Fruit fly (Drosophila melanogaster) whole organism, embryonic: Measurements from ENCODE around the gene fred.

Source experiments
- Ada2b ChIP-seq: fragments of 200-800 bp; sonication (Bioruptor generic); IDR thresholded peaks from 2 replicates; pipeline ENCODE4 v1.3.6; 2022; ENCODE audit warnings: missing biosample characterization, missing genetic modification characterization
- Blimp-1 ChIP-seq: fragments of 200-800 bp; sonication (Bioruptor generic); optimal IDR thresholded peaks from 3 replicates; lab custom pipeline; 2018; ENCODE audit warnings: missing biosample characterization, missing genetic modification characterization, mild to moderate bottlenecking, moderate library complexity, missing genetic modification reagents
- C15 ChIP-seq: fragments of 200-800 bp; sonication (Bioruptor generic); IDR thresholded peaks from 3 replicates; pipeline ENCODE4 v1.3.6; 2022; ENCODE audit warnings: missing biosample characterization, missing genetic modification characterization
- CG10321 ChIP-seq: fragments of 200-800 bp; sonication (Bioruptor generic); IDR thresholded peaks from 2 replicates; pipeline ENCODE4 v1.3.6; 2022; ENCODE audit warnings: missing biosample characterization, missing genetic modification characterization
- CG11504 ChIP-seq: fragments of 200-800 bp; sonication (Bioruptor generic); optimal IDR thresholded peaks from 3 replicates; lab custom pipeline; 2019; ENCODE audit warnings: missing biosample characterization, mild to moderate bottlenecking, missing genetic modification characterization, moderate library complexity
- CG1233 ChIP-seq: fragments of 200-800 bp; sonication (Bioruptor generic); optimal IDR thresholded peaks from 4 replicates; lab custom pipeline; 2018; ENCODE audit warnings: missing biosample characterization, mild to moderate bottlenecking, missing genetic modification characterization
- CG12391 ChIP-seq: fragments of 200-800 bp; sonication (Bioruptor generic); optimal IDR thresholded peaks from 3 replicates; lab custom pipeline; 2018; ENCODE audit warnings: missing biosample characterization, mild to moderate bottlenecking, missing genetic modification characterization, moderate library complexity
- CG14050 ChIP-seq: fragments of 200-800 bp; sonication (Bioruptor generic); IDR thresholded peaks from 3 replicates; pipeline ENCODE4 v1.3.6; 2022; ENCODE audit warnings: missing biosample characterization, missing genetic modification characterization
- CG17361 ChIP-seq: fragments of 200-800 bp; sonication (Bioruptor generic); IDR thresholded peaks from 3 replicates; pipeline ENCODE4 v1.3.6; 2022; ENCODE audit warnings: missing biosample characterization, missing genetic modification characterization
- CG3163 ChIP-seq: fragments of 200-800 bp; sonication (Bioruptor generic); optimal IDR thresholded peaks from 3 replicates; lab custom pipeline; 2016; ENCODE audit warnings: missing biosample characterization, missing genetic modification characterization
- CG33557 ChIP-seq: fragments of 200-800 bp; sonication (Bioruptor generic); optimal IDR thresholded peaks from 2 replicates; lab custom pipeline; 2019; ENCODE audit warnings: missing biosample characterization, mild to moderate bottlenecking, missing genetic modification characterization, moderate library complexity
- CG34376 ChIP-seq: fragments of 200-800 bp; sonication (Bioruptor generic); optimal IDR thresholded peaks from 2 replicates; lab custom pipeline; 2018; ENCODE audit warnings: missing biosample characterization, mild to moderate bottlenecking, missing genetic modification characterization
- CG3726 ChIP-seq: fragments of 200-800 bp; sonication (Bioruptor generic); IDR thresholded peaks from 3 replicates; pipeline ENCODE4, ENCODE4 v1.3.6; 2022; ENCODE audit warnings: missing biosample characterization, missing genetic modification characterization
- CG4424 ChIP-seq: fragments of 200-800 bp; sonication (Bioruptor generic); optimal IDR thresholded peaks from 3 replicates; lab custom pipeline; 2016; ENCODE audit warnings: missing biosample characterization, missing genetic modification characterization
- CG5180 ChIP-seq: fragments of 200-800 bp; sonication (Bioruptor generic); optimal IDR thresholded peaks from 3 replicates; lab custom pipeline; 2017; ENCODE audit warnings: missing biosample characterization, missing genetic modification characterization, mild to moderate bottlenecking, moderate library complexity, missing genetic modification reagents
- CG7839 ChIP-seq: fragments of 200-800 bp; sonication (Bioruptor generic); optimal IDR thresholded peaks from 3 replicates; lab custom pipeline; 2018; ENCODE audit warnings: missing biosample characterization, mild to moderate bottlenecking, missing genetic modification characterization, moderate library complexity
- CG8359 ChIP-seq: fragments of 200-800 bp; sonication (Bioruptor generic); optimal IDR thresholded peaks from 2 replicates; lab custom pipeline; 2017; ENCODE audit warnings: missing biosample characterization, mild to moderate bottlenecking, missing genetic modification characterization, borderline replicate concordance
- Deaf1 ChIP-seq: fragments of 200-800 bp; optimal IDR thresholded peaks from 3 replicates; lab custom pipeline; 2019; ENCODE audit warnings: missing biosample characterization, mild to moderate bottlenecking, missing genetic modification characterization, moderate library complexity
- Dll ChIP-seq: fragments of 200-800 bp; sonication (Bioruptor generic); IDR thresholded peaks from 4 replicates; pipeline ENCODE4 v1.3.6; 2022; ENCODE audit warnings: missing biosample characterization, missing genetic modification characterization; ENCODE audit not compliant: partially characterized antibody
- HLH54F ChIP-seq: fragments of 200-800 bp; sonication (Bioruptor generic); optimal IDR thresholded peaks from 3 replicates; lab custom pipeline; 2016; ENCODE audit warnings: missing biosample characterization, missing genetic modification characterization
- Hmx ChIP-seq: fragments of 200-800 bp; sonication (Bioruptor generic); optimal IDR thresholded peaks from 2 replicates; lab custom pipeline; 2016; ENCODE audit warnings: missing biosample characterization, missing genetic modification characterization
- Hsf ChIP-seq: fragments of 200-800 bp; sonication (Bioruptor generic); optimal IDR thresholded peaks from 3 replicates; lab custom pipeline; 2016; ENCODE audit warnings: missing biosample characterization, missing genetic modification characterization
- Med ChIP-seq: fragments of 200-800 bp; sonication (Bioruptor generic); peaks from one replicate; lab custom pipeline; 2016; ENCODE audit warnings: missing biosample characterization, missing genetic modification characterization, mild to moderate bottlenecking, inconsistent platforms, moderate library complexity
- NC2α ChIP-seq: fragments of 200-800 bp; sonication (Bioruptor generic); optimal IDR thresholded peaks from 2 replicates; lab custom pipeline; 2016; ENCODE audit warnings: missing biosample characterization, missing genetic modification characterization
- NC2β ChIP-seq: fragments of 200-800 bp; sonication (Bioruptor generic); optimal IDR thresholded peaks from 2 replicates; lab custom pipeline; 2016; ENCODE audit warnings: missing biosample characterization, missing genetic modification characterization
- Poxn ChIP-seq: fragments of 200-800 bp; sonication (Bioruptor generic); IDR thresholded peaks from 2 replicates; pipeline ENCODE4 v1.3.6; 2022; ENCODE audit warnings: missing biosample characterization, missing genetic modification characterization
- TFAM ChIP-seq: fragments of 200-800 bp; sonication (Bioruptor generic); optimal IDR thresholded peaks from 2 replicates; lab custom pipeline; 2017; ENCODE audit warnings: missing biosample characterization, missing genetic modification characterization, inconsistent platforms
- Trl ChIP-seq, 3 experiments: fragments of >200 bp in 2 of 3; fragments of 200-800 bp in 1 of 3; sonication (Bioruptor generic) in 1 of 3; optimal IDR thresholded peaks; 2 replicates in 1 of 3; 3 replicates in 2 of 3; lab custom pipeline; 2016 to 2017; ENCODE audit warnings: missing biosample characterization in 1 of 3, missing genetic modification characterization in 1 of 3
- ara ChIP-seq: fragments of 200-800 bp; sonication (Bioruptor generic); IDR thresholded peaks from 2 replicates; pipeline ENCODE4 v1.3.6; 2022; ENCODE audit warnings: missing biosample characterization, missing genetic modification characterization
- cas ChIP-seq: fragments of 200-800 bp; sonication (Bioruptor generic); IDR thresholded peaks from 2 replicates; pipeline ENCODE4 v1.3.6; 2022; ENCODE audit warnings: missing biosample characterization, missing genetic modification characterization
- chinmo ChIP-seq: fragments of 200-800 bp; sonication (Bioruptor generic); IDR thresholded peaks from 4 replicates; pipeline ENCODE4 v1.3.6; 2022; ENCODE audit warnings: missing biosample characterization, missing genetic modification characterization; ENCODE audit not compliant: partially characterized antibody
- corto ChIP-seq: fragments of 200-800 bp; sonication (Bioruptor generic); optimal IDR thresholded peaks from 2 replicates; lab custom pipeline; 2016; ENCODE audit warnings: missing biosample characterization, mild to moderate bottlenecking, missing genetic modification characterization, moderate library complexity
- dm ChIP-seq: fragments of 200-800 bp; sonication (Bioruptor generic); optimal IDR thresholded peaks from 3 replicates; lab custom pipeline; 2016; ENCODE audit warnings: missing biosample characterization, missing genetic modification characterization
- ewg ChIP-seq: fragments of 200-800 bp; sonication (Bioruptor generic); optimal IDR thresholded peaks from 3 replicates; lab custom pipeline; 2017; ENCODE audit warnings: mild to moderate bottlenecking, missing biosample characterization, missing genetic modification reagents, missing genetic modification characterization
- fd102C ChIP-seq: fragments of 200-800 bp; sonication (Bioruptor generic); optimal IDR thresholded peaks from 2 replicates; lab custom pipeline; 2018; ENCODE audit warnings: missing biosample characterization, mild to moderate bottlenecking, missing genetic modification characterization, moderate library complexity
- fd64A ChIP-seq: fragments of 200-800 bp; sonication (Bioruptor generic); optimal IDR thresholded peaks from 3 replicates; lab custom pipeline; 2018; ENCODE audit warnings: missing biosample characterization, mild to moderate bottlenecking, missing genetic modification characterization
- gfzf ChIP-seq: fragments of 200-800 bp; sonication (Bioruptor generic); optimal IDR thresholded peaks from 2 replicates; lab custom pipeline; 2016; ENCODE audit warnings: missing biosample characterization, mild to moderate bottlenecking, missing genetic modification characterization, moderate library complexity
- grn ChIP-seq: fragments of 200-800 bp; sonication (Bioruptor generic); optimal IDR thresholded peaks from 3 replicates; lab custom pipeline; 2017; ENCODE audit warnings: missing biosample characterization, missing genetic modification characterization
- gt ChIP-seq: fragments of 200-800 bp; sonication (Bioruptor generic); IDR thresholded peaks from 2 replicates; pipeline ENCODE4 v1.3.6; 2022; ENCODE audit warnings: missing biosample characterization, missing genetic modification characterization
- hb ChIP-seq: fragments of 200-800 bp; sonication (Bioruptor generic); IDR thresholded peaks from 3 replicates; pipeline ENCODE4 v1.3.6; 2022; ENCODE audit warnings: missing biosample characterization, missing genetic modification characterization; ENCODE audit not compliant: partially characterized antibody
- klu ChIP-seq: fragments of 200-800 bp; sonication (Bioruptor generic); IDR thresholded peaks from 2 replicates; pipeline ENCODE4 v1.3.6; 2022; ENCODE audit warnings: missing biosample characterization, missing genetic modification characterization
- knrl ChIP-seq: fragments of 200-800 bp; sonication (Bioruptor generic); IDR thresholded peaks from 3 replicates; pipeline ENCODE4 v1.3.6; 2022; ENCODE audit warnings: missing biosample characterization, missing genetic modification characterization; ENCODE audit not compliant: partially characterized antibody
- lola ChIP-seq, 3 experiments: fragments of >200 bp in 2 of 3; fragments of 200-800 bp in 1 of 3; sonication (Bioruptor generic) in 1 of 3; optimal IDR thresholded peaks; 2 replicates each; lab custom pipeline; 2017 to 2019; ENCODE audit warnings: missing biosample characterization in 3 of 3, missing genetic modification characterization in 3 of 3, mild to moderate bottlenecking in 1 of 3, moderate library complexity in 1 of 3
- odd ChIP-seq: fragments of 200-800 bp; sonication (Bioruptor generic); optimal IDR thresholded peaks from 2 replicates; lab custom pipeline; 2017; ENCODE audit warnings: missing biosample characterization, mild to moderate bottlenecking, missing genetic modification characterization
- otp ChIP-seq: fragments of 200-800 bp; sonication (Bioruptor generic); IDR thresholded peaks from 3 replicates; pipeline ENCODE4, ENCODE4 v1.3.6; 2022; ENCODE audit warnings: missing biosample characterization, missing genetic modification characterization
- psq ChIP-seq: fragments of 200-800 bp; sonication (Bioruptor generic); optimal IDR thresholded peaks from 2 replicates; lab custom pipeline; 2017; ENCODE audit warnings: missing biosample characterization, missing genetic modification characterization
- scrt ChIP-seq: fragments of 200-800 bp; sonication (Bioruptor generic); optimal IDR thresholded peaks from 2 replicates; lab custom pipeline; 2018; ENCODE audit warnings: missing biosample characterization, mild to moderate bottlenecking, missing genetic modification characterization, moderate library complexity
- sisA ChIP-seq: fragments of 200-800 bp; sonication (Bioruptor generic); IDR thresholded peaks from 2 replicates; pipeline ENCODE4 v1.3.6; 2022; ENCODE audit warnings: missing biosample characterization, missing genetic modification characterization
- sna ChIP-seq: fragments of 200-800 bp; sonication (Bioruptor generic); IDR thresholded peaks from 2 replicates; pipeline ENCODE4 v1.3.6; 2022; ENCODE audit warnings: missing biosample characterization, missing genetic modification characterization; ENCODE audit not compliant: partially characterized antibody
- unc-4 ChIP-seq: fragments of 200-800 bp; sonication (Bioruptor generic); IDR thresholded peaks from 2 replicates; pipeline ENCODE4 v1.3.6; 2022; ENCODE audit warnings: missing biosample characterization, missing genetic modification characterization; ENCODE audit not compliant: partially characterized antibody

Gene fred

dm6 chr2L:3991638-3992037, at the start of gene fred:
Gene fred, minus strand, starts transcription at chr2L:3991713.
- TF ChIP-seq fd64A (GFP tag; lab: Kevin White, UChicago) = no peak
- no peak for TF ChIP-seq klu (GFP tag; lab: Robert Waterston, UW)
- no peak for TF ChIP-seq CG3726 (GFP tag; lab: Robert Waterston, UW)
- TF ChIP-seq CG3163 (GFP tag; lab: Kevin White, UChicago) = peak; percentile 43
- no peak for TF ChIP-seq Blimp-1 (GFP tag; lab: Kevin White, UChicago)
- TF ChIP-seq NC2β (GFP tag; lab: Kevin White, UChicago) = no peak
- TF ChIP-seq cas (GFP tag; lab: Robert Waterston, UW) = no peak
- TF ChIP-seq lola (GFP tag; optimal IDR thresholded peaks at IDR 0.05; lab: Kevin White, UChicago) = no peak
- TF ChIP-seq TFAM (GFP tag; lab: Kevin White, UChicago) = no peak
- no peak for TF ChIP-seq Ada2b
- no peak for TF ChIP-seq fd102C (GFP tag; lab: Kevin White, UChicago)
- peak; percentile 1 for TF ChIP-seq scrt
- no peak for TF ChIP-seq dm (GFP tag; lab: Kevin White, UChicago)
- TF ChIP-seq CG14050 (GFP tag; lab: Robert Waterston, UW) = no peak
- TF ChIP-seq CG7839 (tag; lab: Kevin White, UChicago) = no peak
- 0 out of 4 replicates have a peak, but pooled peaks have one; percentile 11 for TF ChIP-seq chinmo
- TF ChIP-seq CG8359 (GFP tag; lab: Kevin White, UChicago) = no peak
- peak; percentile 62 for TF ChIP-seq ewg (GFP tag; lab: Kevin White, UChicago)
- TF ChIP-seq NC2α (GFP tag; lab: Kevin White, UChicago) = no peak
- TF ChIP-seq CG1233 (GFP tag; lab: Kevin White, UChicago) = no peak
- no peak for TF ChIP-seq Poxn (GFP tag; lab: Robert Waterston, UW)
- no peak for TF ChIP-seq odd
- no peak for TF ChIP-seq CG10321 (GFP tag; lab: Robert Waterston, UW)
- no peak for TF ChIP-seq gt (GFP tag; lab: Robert Waterston, UW)
- no peak for TF ChIP-seq knrl
- no peak for TF ChIP-seq Hmx (GFP tag; lab: Kevin White, UChicago)
- no peak for TF ChIP-seq ara (GFP tag; lab: Robert Waterston, UW)
- no peak for TF ChIP-seq C15 (GFP tag; lab: Robert Waterston, UW)
- peak; percentile 42 for TF ChIP-seq CG5180 (GFP tag; lab: Kevin White, UChicago)
- TF ChIP-seq CG12391 = no peak
- no peak for TF ChIP-seq CG34376 (GFP tag; lab: Kevin White, UChicago)
- TF ChIP-seq sisA (GFP tag; lab: Robert Waterston, UW) = no peak
- TF ChIP-seq Deaf1 = peak; percentile 95
- TF ChIP-seq corto = no peak
- TF ChIP-seq Dll (GFP tag; lab: Robert Waterston, UW) = no peak
- no peak for TF ChIP-seq CG33557 (GFP tag; lab: Kevin White, UChicago)
- no peak for TF ChIP-seq gfzf
- no peak for TF ChIP-seq grn (GFP tag; lab: Kevin White, UChicago)
- TF ChIP-seq HLH54F (GFP tag; lab: Kevin White, UChicago) = no peak
- no peak for TF ChIP-seq Med (GFP tag; lab: Kevin White, UChicago)
- TF ChIP-seq hb (GFP tag; lab: Robert Waterston, UW) = no peak
- TF ChIP-seq unc-4 (GFP tag; lab: Robert Waterston, UW) = no peak
- TF ChIP-seq CG4424 = no peak
- TF ChIP-seq psq (GFP tag; lab: Kevin White, UChicago) = no peak
- peak; percentile 32 to 34 for TF ChIP-seq Trl (optimal IDR thresholded peaks at IDR 0.05; lab: Kevin White, UChicago)
- no peak for TF ChIP-seq Trl (GFP tag; optimal IDR thresholded peaks at IDR 0.05; lab: Kevin White, UChicago)
- no peak for TF ChIP-seq otp (GFP tag; lab: Robert Waterston, UW)
- TF ChIP-seq CG17361 (GFP tag; lab: Robert Waterston, UW) = no peak
- peak; percentile 96 for TF ChIP-seq CG11504 (tag; lab: Kevin White, UChicago)
- no peak for TF ChIP-seq Hsf (GFP tag; lab: Kevin White, UChicago)
- no peak for TF ChIP-seq sna (GFP tag; lab: Robert Waterston, UW)
